Worm (Caenorhabditis elegans) whole organism, late embryonic: ENCODE data around the gene F13C5.2.

Experiments used
- C08G9.2 ChIP-seq: sonication (generic microtip); optimal IDR thresholded peaks from 2 replicates; lab custom pipeline; 2016; ENCODE audit warnings: mild to moderate bottlenecking, missing genetic modification characterization, moderate library complexity, missing compliant biosample characterization
- C38D4.7 ChIP-seq: fragments of 200-800 bp; sonication (Bioruptor generic); optimal IDR thresholded peaks from 2 replicates; lab custom pipeline; 2018; ENCODE audit warnings: mild to moderate bottlenecking, missing genetic modification characterization, moderate library complexity, missing compliant biosample characterization
- F13H6.1 ChIP-seq: sonication (generic microtip); optimal IDR thresholded peaks from 2 replicates; lab custom pipeline; 2016; ENCODE audit warnings: missing genetic modification characterization, missing compliant biosample characterization
- K02D7.2 ChIP-seq: sonication (generic microtip); optimal IDR thresholded peaks from 2 replicates; lab custom pipeline; 2017; ENCODE audit warnings: mild to moderate bottlenecking, missing genetic modification characterization, missing compliant biosample characterization
- K09A11.1 ChIP-seq: sonication (generic microtip); optimal IDR thresholded peaks from 2 replicates; lab custom pipeline; 2017; ENCODE audit warnings: antibody characterized with exemption, mild to moderate bottlenecking, missing genetic modification characterization, missing compliant biosample characterization; ENCODE audit not compliant: insufficient read depth
- ama-1 ChIP-seq: fragments of 150-350 bp; optimal IDR thresholded peaks from 2 replicates; lab custom pipeline; 2014
- ceh-19 ChIP-seq: fragments of 200-800 bp; sonication (Bioruptor generic); optimal IDR thresholded peaks from 2 replicates; lab custom pipeline; 2018; ENCODE audit warnings: mild to moderate bottlenecking, missing genetic modification characterization, missing compliant biosample characterization
- ceh-2 ChIP-seq: sonication (generic microtip); optimal IDR thresholded peaks from 2 replicates; lab custom pipeline; 2016; ENCODE audit warnings: missing genotype, missing genetic modification characterization, missing compliant biosample characterization
- ceh-24 ChIP-seq: sonication (generic microtip); optimal IDR thresholded peaks from 2 replicates; lab custom pipeline; 2016; ENCODE audit warnings: mild to moderate bottlenecking, missing genetic modification characterization, missing compliant biosample characterization
- ceh-30 ChIP-seq: fragments of 150-350 bp; optimal IDR thresholded peaks from 2 replicates; lab custom pipeline; 2014; ENCODE audit warnings: missing biosample characterization, missing genetic modification characterization
- ceh-34 ChIP-seq: sonication (generic microtip); optimal IDR thresholded peaks from 2 replicates; lab custom pipeline; 2016; ENCODE audit warnings: mild to moderate bottlenecking, missing genetic modification characterization, missing compliant biosample characterization
- ceh-45 ChIP-seq: fragments of 200-800 bp; sonication (Bioruptor generic); IDR thresholded peaks from 2 replicates; pipeline ENCODE4 v1.3.6; 2022; ENCODE audit warnings: missing genetic modification reagents, missing genetic modification characterization, missing compliant biosample characterization
- ceh-6 ChIP-seq: fragments of 200-800 bp; sonication (Bioruptor generic); optimal IDR thresholded peaks from 2 replicates; lab custom pipeline; 2018; ENCODE audit warnings: mild to moderate bottlenecking, missing genetic modification characterization, missing compliant biosample characterization
- ceh-9 ChIP-seq: sonication (generic microtip); optimal IDR thresholded peaks from 2 replicates; lab custom pipeline; 2016; ENCODE audit warnings: mild to moderate bottlenecking, missing genetic modification characterization, inconsistent platforms, missing compliant biosample characterization
- dmd-4 ChIP-seq: sonication (generic microtip); optimal IDR thresholded peaks from 2 replicates; lab custom pipeline; 2016; ENCODE audit warnings: borderline replicate concordance, missing genetic modification characterization, missing compliant biosample characterization
- dve-1 ChIP-seq: sonication (generic microtip); optimal IDR thresholded peaks from 2 replicates; lab custom pipeline; 2017; ENCODE audit warnings: antibody characterized with exemption, mild to moderate bottlenecking, missing genetic modification characterization, missing compliant biosample characterization
- elt-2 ChIP-seq: sonication (generic microtip); optimal IDR thresholded peaks from 2 replicates; lab custom pipeline; 2016; ENCODE audit warnings: missing genetic modification reagents, missing genetic modification characterization, missing compliant biosample characterization
- elt-4 ChIP-seq: sonication (generic microtip); optimal IDR thresholded peaks from 2 replicates; lab custom pipeline; 2016; ENCODE audit warnings: missing genetic modification characterization, missing compliant biosample characterization
- eyg-1 ChIP-seq: sonication (generic microtip); optimal IDR thresholded peaks from 2 replicates; lab custom pipeline; 2016; ENCODE audit warnings: missing genotype, missing genetic modification characterization, missing compliant biosample characterization
- fkh-10 ChIP-seq: fragments of 150-350 bp; optimal IDR thresholded peaks from 2 replicates; lab custom pipeline; 2014; ENCODE audit warnings: missing biosample characterization, missing genetic modification reagents, missing genetic modification characterization
- fkh-6 ChIP-seq: sonication (generic microtip); optimal IDR thresholded peaks from 2 replicates; lab custom pipeline; 2016; ENCODE audit warnings: missing genetic modification characterization, missing compliant biosample characterization
- gmeb-2 ChIP-seq: sonication (generic microtip); optimal IDR thresholded peaks from 2 replicates; lab custom pipeline; 2016; ENCODE audit warnings: missing genetic modification characterization, inconsistent platforms, missing compliant biosample characterization
- hlh-13 ChIP-seq: fragments of 200-800 bp; sonication (Bioruptor generic); optimal IDR thresholded peaks from 2 replicates; lab custom pipeline; 2018; ENCODE audit warnings: mild to moderate bottlenecking, missing genetic modification characterization, missing compliant biosample characterization
- hlh-30 ChIP-seq: sonication (generic microtip); optimal IDR thresholded peaks from 2 replicates; lab custom pipeline; 2017; ENCODE audit warnings: antibody characterized with exemption, missing genetic modification characterization, missing compliant biosample characterization; ENCODE audit not compliant: insufficient read depth
- hlh-6 ChIP-seq: sonication (generic microtip); optimal IDR thresholded peaks from 2 replicates; lab custom pipeline; 2016; ENCODE audit warnings: missing genotype, missing genetic modification characterization, missing compliant biosample characterization
- lin-11 ChIP-seq: fragments of 200-800 bp; sonication (Bioruptor generic); optimal IDR thresholded peaks from 2 replicates; lab custom pipeline; 2018; ENCODE audit warnings: mild to moderate bottlenecking, missing genetic modification characterization, missing compliant biosample characterization
- madf-2 ChIP-seq: sonication (generic microtip); optimal IDR thresholded peaks from 2 replicates; lab custom pipeline; 2017; ENCODE audit warnings: missing genetic modification characterization, missing compliant biosample characterization
- mec-3 ChIP-seq: sonication (generic microtip); optimal IDR thresholded peaks from 2 replicates; lab custom pipeline; 2016; ENCODE audit warnings: borderline replicate concordance, missing genetic modification characterization, missing compliant biosample characterization
- nfya-1 ChIP-seq: sonication (generic microtip); optimal IDR thresholded peaks from 2 replicates; lab custom pipeline; 2017; ENCODE audit warnings: missing genetic modification characterization, mild to moderate bottlenecking, missing compliant biosample characterization, antibody characterized with exemption, moderate library complexity
- nhr-11 ChIP-seq: fragments of 150-350 bp; optimal IDR thresholded peaks from 2 replicates; lab custom pipeline; 2014; ENCODE audit warnings: missing biosample characterization, missing genetic modification characterization
- nhr-232 ChIP-seq: sonication (generic microtip); optimal IDR thresholded peaks from 2 replicates; lab custom pipeline; 2016; ENCODE audit warnings: missing genetic modification characterization, missing compliant biosample characterization
- npax-4 ChIP-seq: sonication (generic microtip); optimal IDR thresholded peaks from 2 replicates; lab custom pipeline; 2016; ENCODE audit warnings: missing genetic modification characterization, missing compliant biosample characterization
- odd-2 ChIP-seq: sonication (generic microtip); optimal IDR thresholded peaks from 2 replicates; lab custom pipeline; 2017; ENCODE audit warnings: antibody characterized with exemption, mild to moderate bottlenecking, missing genetic modification characterization, missing compliant biosample characterization
- pha-2 ChIP-seq: sonication (generic microtip); optimal IDR thresholded peaks from 2 replicates; lab custom pipeline; 2017; ENCODE audit warnings: mild to moderate bottlenecking, missing genetic modification characterization, missing compliant biosample characterization
- pqm-1 ChIP-seq: sonication (generic microtip); optimal IDR thresholded peaks from 2 replicates; lab custom pipeline; 2016; ENCODE audit warnings: missing genetic modification characterization, missing compliant biosample characterization
- pros-1 ChIP-seq: fragments of 150-350 bp; optimal IDR thresholded peaks from 2 replicates; lab custom pipeline; 2014; ENCODE audit warnings: missing biosample characterization, missing genetic modification reagents, missing genetic modification characterization
- ref-2 ChIP-seq: sonication (generic microtip); optimal IDR thresholded peaks from 2 replicates; lab custom pipeline; 2016; ENCODE audit warnings: missing genetic modification characterization, missing compliant biosample characterization
- rnt-1 ChIP-seq: sonication (generic microtip); optimal IDR thresholded peaks from 2 replicates; lab custom pipeline; 2016; ENCODE audit warnings: missing genetic modification characterization, missing compliant biosample characterization
- sdc-2 ChIP-seq: sonication (generic microtip); optimal IDR thresholded peaks from 2 replicates; lab custom pipeline; 2016; ENCODE audit warnings: missing genotype, missing genetic modification characterization, missing compliant biosample characterization
- sox-2 ChIP-seq: fragments of 200-800 bp; sonication (Bioruptor generic); IDR thresholded peaks from 2 replicates; pipeline ENCODE4 v1.3.6; 2022; ENCODE audit warnings: missing genetic modification reagents, missing genetic modification characterization, missing compliant biosample characterization
- sox-4 ChIP-seq: sonication (generic microtip); optimal IDR thresholded peaks from 2 replicates; lab custom pipeline; 2017; ENCODE audit warnings: mild to moderate bottlenecking, missing genetic modification characterization, inconsistent platforms, missing compliant biosample characterization
- syd-9 ChIP-seq: sonication (generic microtip); optimal IDR thresholded peaks from 2 replicates; lab custom pipeline; 2016; ENCODE audit warnings: mild to moderate bottlenecking, missing genetic modification characterization, moderate library complexity, missing compliant biosample characterization
- tbx-2 ChIP-seq: sonication (generic microtip); optimal IDR thresholded peaks from 2 replicates; lab custom pipeline; 2016; ENCODE audit warnings: missing genetic modification characterization, missing compliant biosample characterization
- tbx-7 ChIP-seq: sonication (generic microtip); optimal IDR thresholded peaks from 2 replicates; lab custom pipeline; 2016; ENCODE audit warnings: missing genotype, missing genetic modification characterization, missing compliant biosample characterization
- ttx-3 ChIP-seq: sonication (generic microtip); optimal IDR thresholded peaks from 2 replicates; lab custom pipeline; 2016; ENCODE audit warnings: missing genetic modification reagents, missing genetic modification characterization, missing compliant biosample characterization
- unc-3 ChIP-seq, 2 experiments: fragments of 200-800 bp in 1 of 2; sonication (Bioruptor generic) in 1 of 2; sonication (generic microtip) in 1 of 2; conservative IDR thresholded peaks in 1 of 2; optimal IDR thresholded peaks in 1 of 2; 2 replicates each; pipeline versions ENCODE4 v1.3.6 to Lab custom; 2016 to 2022; ENCODE audit warnings: missing compliant biosample characterization in 2 of 2, missing genetic modification characterization in 2 of 2, missing genetic modification reagents in 1 of 2
- unc-42 ChIP-seq: sonication (generic microtip); optimal IDR thresholded peaks from 2 replicates; lab custom pipeline; 2016; ENCODE audit warnings: missing genotype, missing genetic modification characterization, missing compliant biosample characterization
- zip-5 ChIP-seq: sonication (generic microtip); optimal IDR thresholded peaks from 2 replicates; lab custom pipeline; 2016; ENCODE audit warnings: missing genetic modification characterization, missing compliant biosample characterization
- ztf-16 ChIP-seq: sonication (generic microtip); optimal IDR thresholded peaks from 2 replicates; lab custom pipeline; 2017; ENCODE audit warnings: missing genetic modification characterization, missing compliant biosample characterization

The F13C5.2 gene

ce11 chrX:591056-591455, 2.7 kb upstream of the F13C5.2 start:
- TF ChIP-seq elt-2 (tag; lab: Kevin White, UChicago) (no peak), unc-42 (tag; lab: Kevin White, UChicago) (no peak), ceh-19 (GFP tag; lab: Kevin White, UChicago) (no peak), C38D4.7 (GFP tag; lab: Kevin White, UChicago) (no peak), hlh-30 (tag; lab: Kevin White, UChicago) (no peak), mec-3 (no peak), dve-1 (tag; lab: Kevin White, UChicago) (no peak), ceh-30 (tag; lab: Kevin White, UChicago) (no peak), unc-3 (GFP tag; conservative IDR thresholded peaks at IDR 0.05; lab: Robert Waterston, UW) (no peak), unc-3 (tag; optimal IDR thresholded peaks at IDR 0.05; lab: Kevin White, UChicago) (no peak)

- no peak for TF ChIP-seq elt-4
- peak; percentile 61 for TF ChIP-seq mec-3
- TF ChIP-seq npax-4 (tag; lab: Kevin White, UChicago): no peak
- peak; percentile 56 for TF ChIP-seq C08G9.2 (tag; lab: Kevin White, UChicago)
- TF ChIP-seq nhr-232: no peak
- peak; percentile 36 for TF ChIP-seq eyg-1 (tag; lab: Kevin White, UChicago)
- peak; percentile 91 for TF ChIP-seq sdc-2
- TF ChIP-seq zip-5: no peak
- peak; percentile 51 for TF ChIP-seq pha-2 (tag; lab: Kevin White, UChicago)
- no peak for TF ChIP-seq odd-2 (tag; lab: Kevin White, UChicago)
- no peak for TF ChIP-seq ceh-24 (tag; lab: Kevin White, UChicago)
- peak; percentile 88 for TF ChIP-seq hlh-30 (tag; lab: Kevin White, UChicago)
- TF ChIP-seq syd-9 (tag; lab: Kevin White, UChicago): peak; percentile 84
- no peak for TF ChIP-seq ttx-3 (tag; lab: Kevin White, UChicago)
- peak; percentile 92 for TF ChIP-seq rnt-1 (tag; lab: Kevin White, UChicago)
- peak; percentile 21 for TF ChIP-seq fkh-10 (GFP tag; lab: Kevin White, UChicago)
- no peak for TF ChIP-seq ceh-6 (GFP tag; lab: Kevin White, UChicago)
- TF ChIP-seq sox-2 (GFP tag; lab: Robert Waterston, UW): no peak
- no peak for TF ChIP-seq ama-1 (lab: Kevin White, UChicago)
- TF ChIP-seq ceh-19 (GFP tag; lab: Kevin White, UChicago): peak; percentile 17
- TF ChIP-seq dmd-4 (tag; lab: Kevin White, UChicago): no peak
- no peak for TF ChIP-seq pqm-1 (tag; lab: Kevin White, UChicago)
- TF ChIP-seq dve-1 (tag; lab: Kevin White, UChicago): no peak
- peak; percentile 82 for TF ChIP-seq F13H6.1 (tag; lab: Kevin White, UChicago)
- TF ChIP-seq K09A11.1: no peak
- peak; percentile 55 for TF ChIP-seq tbx-7 (tag; lab: Kevin White, UChicago)
- TF ChIP-seq ztf-16 (tag; lab: Kevin White, UChicago): peak; percentile 48
- TF ChIP-seq pros-1 (tag; lab: Kevin White, UChicago): peak; percentile 70
- TF ChIP-seq hlh-6: peak; percentile 51
- TF ChIP-seq madf-2: peak; percentile 38
- TF ChIP-seq ceh-34: peak; percentile 97
- peak; percentile 47 for TF ChIP-seq ceh-2 (tag; lab: Kevin White, UChicago)
- TF ChIP-seq fkh-6: peak; percentile 39
- no peak for TF ChIP-seq gmeb-2
- TF ChIP-seq K02D7.2 (tag; lab: Kevin White, UChicago): no peak
- TF ChIP-seq nfya-1 (tag; lab: Kevin White, UChicago): peak; percentile 83
- TF ChIP-seq ceh-30 (tag; lab: Kevin White, UChicago): peak; percentile 65
- no peak for TF ChIP-seq nhr-11 (tag; lab: Kevin White, UChicago)
- TF ChIP-seq tbx-2: peak; percentile 94
- TF ChIP-seq ceh-9: no peak
- TF ChIP-seq hlh-13 (GFP tag; lab: Kevin White, UChicago): peak; percentile 7
- TF ChIP-seq ceh-45: 0 out of 2 replicates have a peak, but pooled peaks have one; percentile 52
- peak; percentile 87 for TF ChIP-seq ref-2 (tag; lab: Kevin White, UChicago)
- TF ChIP-seq C38D4.7 (GFP tag; lab: Kevin White, UChicago): no peak
- no peak for TF ChIP-seq lin-11 (tag; lab: Kevin White, UChicago)
- TF ChIP-seq sox-4 (tag; lab: Kevin White, UChicago): peak; percentile 27
Observed at ce11 chrX:593245-593733, 471 bp upstream of the F13C5.2 start.
